Fruit fly (Drosophila melanogaster) whole organism, prepupa: ENCODE results near the gene CG1463.

Experiments used
- Blimp-1 ChIP-seq: fragments of 200-800 bp; sonication (Bioruptor generic); optimal IDR thresholded peaks from 3 replicates; lab custom pipeline; 2017; ENCODE audit warnings: missing biosample characterization, missing genetic modification characterization, mild to moderate bottlenecking, moderate library complexity, missing genetic modification reagents
- CG10631 ChIP-seq: fragments of 200-800 bp; sonication (Bioruptor generic); optimal IDR thresholded peaks from 2 replicates; lab custom pipeline; 2016; ENCODE audit warnings: missing biosample characterization, missing genetic modification characterization
- CG11294 ChIP-seq: fragments of 200-800 bp; sonication (Bioruptor generic); IDR thresholded peaks from 2 replicates; pipeline ENCODE4 v1.3.6; 2022; ENCODE audit warnings: missing biosample characterization, missing genetic modification characterization
- CG1621 ChIP-seq: fragments of 200-800 bp; sonication (Bioruptor generic); optimal IDR thresholded peaks from 3 replicates; lab custom pipeline; 2018; ENCODE audit warnings: missing biosample characterization, mild to moderate bottlenecking, missing genetic modification characterization
- CG16779 ChIP-seq: fragments of 200-800 bp; sonication (Bioruptor generic); optimal IDR thresholded peaks from 3 replicates; lab custom pipeline; 2017; ENCODE audit warnings: missing biosample characterization, mild to moderate bottlenecking, missing genetic modification characterization
- CG3919 ChIP-seq: fragments of 200-800 bp; sonication (Bioruptor generic); optimal IDR thresholded peaks from 3 replicates; lab custom pipeline; 2016; ENCODE audit warnings: missing biosample characterization, missing genetic modification characterization
- CG9139 ChIP-seq: fragments of 200-800 bp; sonication (Bioruptor generic); optimal IDR thresholded peaks from 3 replicates; lab custom pipeline; 2017; ENCODE audit warnings: missing biosample characterization, mild to moderate bottlenecking, missing genetic modification characterization
- OdsH ChIP-seq: fragments of 200-800 bp; sonication (Bioruptor generic); optimal IDR thresholded peaks from 3 replicates; lab custom pipeline; 2016; ENCODE audit warnings: missing biosample characterization, missing genetic modification characterization
- achi ChIP-seq: fragments of 200-800 bp; sonication (Bioruptor generic); optimal IDR thresholded peaks from 3 replicates; lab custom pipeline; 2016; ENCODE audit warnings: missing biosample characterization, missing genetic modification characterization
- cyc ChIP-seq: fragments of 200-800 bp; sonication (Bioruptor generic); optimal IDR thresholded peaks from 3 replicates; lab custom pipeline; 2016; ENCODE audit warnings: missing biosample characterization, missing genetic modification characterization
- esn ChIP-seq: fragments of 200-800 bp; sonication (Bioruptor generic); optimal IDR thresholded peaks from 2 replicates; lab custom pipeline; 2016; ENCODE audit warnings: missing biosample characterization, mild to moderate bottlenecking, missing genetic modification characterization, moderate library complexity
- fd85E ChIP-seq: fragments of 200-800 bp; sonication (Bioruptor generic); optimal IDR thresholded peaks from 3 replicates; lab custom pipeline; 2016; ENCODE audit warnings: missing biosample characterization, missing genetic modification characterization
- pdm3 ChIP-seq: fragments of 200-800 bp; sonication (Bioruptor generic); optimal IDR thresholded peaks from 3 replicates; lab custom pipeline; 2016; ENCODE audit warnings: missing biosample characterization, missing genetic modification characterization

DNA sequence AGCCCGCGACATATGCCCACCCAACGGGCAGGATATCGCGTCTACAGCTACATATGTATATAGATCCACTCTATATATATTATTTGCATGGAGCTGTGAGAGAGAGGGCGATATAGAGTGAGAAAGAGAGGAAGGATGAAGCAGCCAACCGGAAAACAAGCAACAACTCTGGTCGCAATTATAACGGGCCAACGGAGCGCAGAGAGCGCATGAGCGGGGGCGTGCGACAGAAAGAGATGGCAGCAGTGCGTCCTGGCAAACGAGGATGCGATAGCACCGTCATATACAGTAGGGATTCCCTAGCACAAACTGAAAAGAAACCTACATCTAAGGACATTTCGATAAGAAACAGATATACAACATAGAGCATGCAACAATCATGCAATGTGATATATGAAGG, 10.2 kb upstream of the CG1463 start:
- no peak for TF ChIP-seq OdsH (GFP tag; lab: Kevin White, UChicago)
- no peak for TF ChIP-seq CG10631
- TF ChIP-seq esn (GFP tag; lab: Kevin White, UChicago), result no peak
- no peak for TF ChIP-seq CG16779 (tag; lab: Kevin White, UChicago)
- TF ChIP-seq CG1621 (tag; lab: Kevin White, UChicago), result no peak
- TF ChIP-seq CG3919, result no peak
- no peak for TF ChIP-seq cyc (GFP tag; lab: Kevin White, UChicago)
- TF ChIP-seq CG9139 (GFP tag; lab: Kevin White, UChicago), result no peak
- TF ChIP-seq Blimp-1 (GFP tag; lab: Kevin White, UChicago), result no peak
- TF ChIP-seq CG11294, result no peak
- TF ChIP-seq pdm3, result no peak
- TF ChIP-seq achi, result no peak
- no peak for TF ChIP-seq fd85E
